Fruit fly (Drosophila melanogaster) S2 (cell line): ENCODE results near the gene CG5877.

Experiments used
- CG8478 ChIP-seq: fragments of >200 bp; optimal IDR thresholded peaks from 2 replicates; lab custom pipeline; 2018
- CTCF ChIP-seq, 2 experiments: fragments of >200 bp; optimal IDR thresholded peaks; 2 replicates each; lab custom pipeline; 2018

Gene CG5877

DNA sequence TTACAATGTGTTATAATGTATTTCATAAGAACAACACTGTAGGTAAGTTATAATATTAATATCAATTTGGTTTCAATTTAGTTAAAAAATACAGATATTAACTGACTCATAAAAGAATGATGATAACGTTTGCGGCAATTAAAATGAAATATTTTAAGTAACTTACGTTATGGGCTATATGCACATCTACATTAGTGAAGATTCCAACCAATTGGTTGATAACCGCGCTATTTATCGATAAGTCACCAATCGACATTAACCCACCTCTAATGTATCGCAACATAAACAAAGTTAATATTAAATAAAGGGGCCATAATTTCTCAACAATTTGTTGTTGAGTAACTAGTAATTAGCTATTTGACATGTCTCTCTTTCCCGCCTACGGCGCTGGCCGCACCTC is at the start of gene CG5877:
Gene CG5877 (plus strand): TSS at position 238 of the 400 bp plus-strand sequence.
- TF ChIP-seq CTCF (optimal IDR thresholded peaks at IDR 0.05; lab: Kevin White, UChicago) (peak in 1 of 2 experiments; percentile 31), CG8478 (lab: Kevin White, UChicago) (no peak)

dm6 chrX:15244813-15245212 is 48.0 kb upstream of the CG5877 start, which contains the start of gene PPYR1:
TSS of gene PPYR1 (minus strand) at chrX:15244913.
- TF ChIP-seq CTCF (optimal IDR thresholded peaks at IDR 0.05; lab: Kevin White, UChicago) (no peak), CG8478 (lab: Kevin White, UChicago) (no peak)

DNA sequence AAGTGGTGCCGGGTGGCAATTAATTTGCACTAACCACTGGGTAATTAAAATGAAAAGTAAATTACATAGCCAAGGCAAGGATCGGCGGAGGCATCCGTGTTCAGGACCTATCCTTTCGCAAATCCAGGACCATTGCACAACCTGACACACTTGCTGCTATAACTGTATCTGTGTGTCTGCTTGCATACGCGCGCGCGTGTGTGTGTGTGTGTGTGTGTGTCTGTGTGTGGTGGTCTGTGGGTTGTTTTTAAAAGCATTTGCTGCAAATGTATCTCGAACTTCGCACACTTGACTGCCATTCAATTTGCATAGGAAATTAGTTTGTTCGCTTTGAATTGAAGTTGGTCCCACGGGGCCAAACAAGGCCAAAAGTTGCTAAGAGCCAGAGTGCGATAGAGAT is 33.5 kb upstream of the CG5877 start:
- TF ChIP-seq CG8478 (lab: Kevin White, UChicago), result no peak
- TF ChIP-seq CTCF (optimal IDR thresholded peaks at IDR 0.05; lab: Kevin White, UChicago), result no peak

DNA sequence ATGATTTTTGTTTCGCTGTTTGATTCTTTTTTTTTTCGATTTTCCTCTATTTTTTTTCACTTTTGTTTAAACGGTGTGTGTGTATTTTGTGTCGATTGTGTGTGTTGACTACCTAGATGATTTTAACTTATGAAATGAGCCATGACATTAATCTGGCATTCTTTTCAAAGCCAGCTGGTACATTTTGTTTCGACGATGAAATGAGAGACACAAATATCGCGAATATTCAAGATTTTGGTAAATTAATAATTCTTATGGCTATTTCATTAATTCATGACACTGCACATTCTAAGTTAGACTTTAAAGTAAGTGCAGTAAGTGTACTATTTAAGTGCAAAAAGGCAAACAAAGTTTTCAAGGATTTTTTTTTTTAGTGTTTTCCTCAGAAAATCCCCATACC is 20.5 kb upstream of the CG5877 start, which contains the start of gene CG9106:
Gene CG9106 (minus strand): TSS at position 101 of the 400 bp plus-strand sequence.
- TF ChIP-seq CG8478 (lab: Kevin White, UChicago), result no peak
- no peak for TF ChIP-seq CTCF (optimal IDR thresholded peaks at IDR 0.05; lab: Kevin White, UChicago)

DNA sequence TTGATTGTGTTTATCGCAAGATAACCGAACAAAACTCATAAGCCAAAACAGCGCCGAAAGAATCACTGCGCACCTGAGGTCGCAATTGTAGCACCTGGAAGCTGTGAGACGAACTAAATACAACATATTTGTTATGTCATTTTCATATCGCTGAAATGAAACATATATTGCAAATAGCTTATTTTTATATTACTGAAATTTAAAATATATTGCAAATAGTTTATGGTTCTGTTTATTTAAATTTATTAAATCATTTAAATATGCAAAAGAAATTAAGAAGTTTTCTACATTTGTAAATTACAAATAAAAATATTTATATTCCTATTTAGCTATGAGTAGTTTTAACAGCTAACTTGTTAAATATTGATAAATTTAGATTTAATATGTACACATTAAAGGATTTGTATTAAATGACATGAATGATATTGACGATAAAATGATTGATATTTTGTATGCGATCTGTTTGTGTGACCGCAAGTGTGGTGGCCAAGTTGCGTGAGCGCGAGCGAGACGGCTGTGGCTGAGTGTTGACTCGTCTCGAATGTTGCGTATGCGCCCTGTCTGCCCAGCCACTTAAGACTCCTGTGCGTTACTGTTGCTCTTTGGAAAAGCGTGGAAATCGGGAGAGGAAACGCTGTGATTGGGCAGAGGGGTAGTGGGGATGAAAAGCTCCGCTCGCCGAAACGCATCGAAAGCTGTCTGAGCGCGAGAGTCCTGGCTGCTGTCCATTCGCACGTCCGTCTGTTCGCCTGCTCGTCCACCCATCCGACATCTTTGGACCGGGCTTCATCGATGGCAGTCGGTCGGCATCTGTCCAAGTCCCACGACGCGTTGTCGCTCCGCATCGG is 4.4 kb downstream of the CG5877 start, which contains the start of gene gce:
Gene gce (plus strand): TSS at position 798 of the 848 bp plus-strand sequence.
- TF ChIP-seq CG8478 (lab: Kevin White, UChicago), result no peak
- TF ChIP-seq CTCF (optimal IDR thresholded peaks at IDR 0.05; lab: Kevin White, UChicago), result no peak

- TF ChIP-seq CTCF (optimal IDR thresholded peaks at IDR 0.05; lab: Kevin White, UChicago) (no peak), CG8478 (lab: Kevin White, UChicago) (no peak)
These were observed 5.1 kb downstream of the CG5877 start for dm6 chrX:15297963-15298297.

DNA sequence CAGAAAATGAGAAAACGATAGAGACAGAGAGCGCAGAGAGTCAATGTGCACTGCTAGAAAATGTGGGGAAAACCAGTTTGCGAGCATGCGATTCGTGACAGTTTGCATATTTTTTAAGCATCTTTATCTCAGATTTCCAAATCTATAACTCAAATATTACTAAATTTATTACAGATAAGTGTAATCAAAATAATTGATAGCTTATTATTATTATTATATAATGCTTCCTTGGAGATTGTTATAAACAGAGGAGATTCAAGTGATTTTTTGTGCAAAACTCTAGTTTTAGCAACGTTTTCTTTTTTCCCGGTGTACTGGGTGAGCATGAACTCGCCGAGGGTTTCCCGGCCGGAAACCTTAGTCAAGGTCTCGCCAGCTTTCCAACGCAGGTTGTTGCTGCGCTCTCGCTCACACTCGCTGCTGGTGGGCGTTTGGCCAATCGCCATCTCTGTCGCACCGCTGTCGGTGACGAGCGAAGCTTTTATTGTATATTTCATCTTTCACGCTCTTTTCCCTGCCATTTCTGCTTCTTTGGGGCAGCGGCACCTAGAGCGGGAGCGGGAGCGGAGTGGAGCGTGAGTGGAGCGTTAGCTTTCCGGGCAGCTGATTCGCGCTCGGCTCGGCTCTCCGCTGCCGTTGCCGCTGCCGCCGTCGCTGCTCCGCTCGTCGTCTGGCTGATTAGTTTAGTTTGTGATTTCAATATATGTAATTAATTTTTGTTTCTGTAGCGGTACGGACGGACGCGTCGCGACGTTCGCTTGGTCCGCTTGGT is 5.7 kb downstream of the CG5877 start:
- TF ChIP-seq CTCF (optimal IDR thresholded peaks at IDR 0.05; lab: Kevin White, UChicago) (no peak), CG8478 (lab: Kevin White, UChicago) (no peak)

DNA sequence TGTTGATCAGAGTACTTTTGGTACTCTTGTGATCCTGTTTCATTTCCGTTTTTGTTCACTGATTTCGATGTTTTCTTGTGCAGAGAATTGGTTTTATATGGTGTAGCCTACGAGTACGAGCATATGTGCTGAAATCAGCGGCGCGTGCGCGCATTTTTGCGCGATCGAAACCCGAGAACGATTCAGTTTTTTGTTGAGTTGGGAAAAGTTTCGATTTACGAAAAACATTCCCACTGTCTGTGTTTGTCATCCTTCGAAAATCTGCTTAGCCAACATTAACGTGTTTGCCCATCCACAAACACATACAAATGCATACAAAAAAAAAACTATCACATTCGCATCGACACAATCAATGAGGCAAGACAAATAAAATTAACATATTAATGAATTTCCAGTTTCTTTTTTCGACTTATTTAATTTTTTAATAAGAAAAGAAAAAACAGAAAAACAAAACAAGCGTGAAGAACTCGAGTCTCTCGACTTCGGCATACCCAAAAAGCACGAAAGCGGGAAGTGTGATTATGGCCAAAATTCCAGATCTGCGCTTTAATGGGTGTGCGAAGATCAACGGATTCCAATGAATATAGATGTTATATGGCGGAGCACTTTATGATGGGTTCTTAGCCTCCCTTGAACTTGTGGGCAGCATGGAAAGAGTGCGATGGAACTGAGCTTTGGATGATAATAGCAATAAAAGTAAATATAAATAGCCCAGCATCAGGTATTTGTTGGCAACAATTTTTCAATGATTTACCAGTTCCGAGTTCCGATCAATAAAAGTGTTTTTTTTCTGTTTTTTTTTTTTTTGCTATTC is 7.3 kb downstream of the CG5877 start:
- TF ChIP-seq CTCF (optimal IDR thresholded peaks at IDR 0.05; lab: Kevin White, UChicago) (no peak), CG8478 (lab: Kevin White, UChicago) (no peak)

- no peak for TF ChIP-seq CG8478 (lab: Kevin White, UChicago)
- no peak for TF ChIP-seq CTCF (optimal IDR thresholded peaks at IDR 0.05; lab: Kevin White, UChicago)
These were observed 8.3 kb downstream of the CG5877 start for dm6 chrX:15301175-15301574.

- TF ChIP-seq CG8478 (lab: Kevin White, UChicago) (no peak), CTCF (optimal IDR thresholded peaks at IDR 0.05; lab: Kevin White, UChicago) (no peak)
These were observed 10.6 kb downstream of the CG5877 start for dm6 chrX:15303176-15304115.

dm6 chrX:15304211-15304610 is 11.4 kb downstream of the CG5877 start:
- TF ChIP-seq CG8478 (lab: Kevin White, UChicago) (no peak), CTCF (optimal IDR thresholded peaks at IDR 0.05; lab: Kevin White, UChicago) (no peak)

DNA sequence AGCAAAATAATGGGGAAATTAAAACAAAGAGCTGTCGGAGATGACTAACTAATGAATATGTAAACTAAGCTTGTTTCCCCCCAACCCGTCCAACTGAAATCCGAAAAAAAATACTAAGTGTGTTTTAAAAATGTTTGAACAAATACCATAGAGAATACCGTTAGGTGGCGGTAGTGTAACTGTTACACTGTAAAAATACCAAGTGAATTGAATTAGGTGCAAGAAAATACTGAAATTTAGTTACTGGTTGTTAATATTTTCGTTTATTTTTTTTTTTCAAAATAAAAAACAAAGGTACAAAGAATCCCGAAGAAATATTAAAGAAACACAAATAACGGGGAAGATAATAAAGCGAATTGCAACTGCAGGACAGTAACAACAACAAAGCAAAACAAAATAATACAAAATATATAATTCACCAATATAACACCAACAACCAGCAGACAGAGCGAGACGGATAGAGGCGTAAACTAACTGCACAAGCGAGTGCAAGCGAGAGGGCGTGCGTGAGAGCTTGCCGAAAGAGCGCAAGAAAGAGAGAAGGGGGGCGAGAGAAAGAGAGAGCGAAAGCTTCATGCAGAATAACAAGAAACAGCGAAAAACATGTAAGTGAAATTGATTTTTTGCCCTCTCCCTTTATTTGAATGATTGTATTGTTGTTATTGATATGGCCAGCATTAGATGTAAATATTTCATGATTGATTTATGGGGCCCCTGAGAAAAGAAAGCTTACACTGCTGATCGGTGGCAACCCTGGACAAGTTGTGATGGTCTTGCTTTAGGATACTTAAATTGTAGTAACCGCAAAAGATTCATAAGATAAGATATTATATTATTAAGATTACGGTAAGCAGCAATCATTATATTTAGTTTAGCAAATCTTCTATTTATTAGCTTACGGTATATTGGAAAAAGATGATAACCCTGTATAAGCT is 13.4 kb downstream of the CG5877 start:
- TF ChIP-seq CG8478 (lab: Kevin White, UChicago) (no peak), CTCF (optimal IDR thresholded peaks at IDR 0.05; lab: Kevin White, UChicago) (no peak)
